Fruit fly (Drosophila melanogaster) whole organism, embryonic: ENCODE data around the gene Tmhs.

Experiments used
- Abd-B ChIP-seq: fragments of 200-800 bp; sonication (Bioruptor generic); optimal IDR thresholded peaks from 2 replicates; lab custom pipeline; 2018; ENCODE audit warnings: missing biosample characterization, mild to moderate bottlenecking, missing genetic modification characterization, moderate library complexity
- Ada2b ChIP-seq: fragments of 200-800 bp; sonication (Bioruptor generic); IDR thresholded peaks from 2 replicates; pipeline ENCODE4 v1.3.6; 2022; ENCODE audit warnings: missing biosample characterization, missing genetic modification characterization
- Aef1 ChIP-seq: fragments of 200-800 bp; sonication (Bioruptor generic); IDR thresholded peaks from 3 replicates; pipeline ENCODE4 v1.3.6; 2022; ENCODE audit warnings: missing biosample characterization, missing genetic modification characterization
- Atf-2 ChIP-seq: fragments of 200-800 bp; sonication (Bioruptor generic); optimal IDR thresholded peaks from 2 replicates; lab custom pipeline; 2016; ENCODE audit warnings: missing biosample characterization, missing genetic modification characterization
- Blimp-1 ChIP-seq: fragments of 200-800 bp; sonication (Bioruptor generic); optimal IDR thresholded peaks from 3 replicates; lab custom pipeline; 2018; ENCODE audit warnings: missing biosample characterization, missing genetic modification characterization, mild to moderate bottlenecking, moderate library complexity, missing genetic modification reagents
- CG1024 ChIP-seq: fragments of 200-800 bp; sonication (Bioruptor generic); IDR thresholded peaks from 2 replicates; pipeline ENCODE4 v1.3.6; 2022; ENCODE audit warnings: missing biosample characterization, missing genetic modification characterization
- CG10462 ChIP-seq: fragments of 200-800 bp; sonication (Bioruptor generic); optimal IDR thresholded peaks from 2 replicates; lab custom pipeline; 2016; ENCODE audit warnings: missing biosample characterization, missing genetic modification characterization
- CG10543 ChIP-seq: fragments of 200-800 bp; sonication (Bioruptor generic); optimal IDR thresholded peaks from 3 replicates; lab custom pipeline; 2017; ENCODE audit warnings: missing biosample characterization, mild to moderate bottlenecking, missing genetic modification characterization, moderate library complexity
- CG13894 ChIP-seq: fragments of 200-800 bp; sonication (Bioruptor generic); optimal IDR thresholded peaks from 3 replicates; lab custom pipeline; 2018; ENCODE audit warnings: missing biosample characterization, mild to moderate bottlenecking, missing genetic modification characterization, moderate library complexity
- CG14441 ChIP-seq: fragments of 200-800 bp; sonication (Bioruptor generic); IDR thresholded peaks from 2 replicates; pipeline ENCODE4 v1.3.6; 2022; ENCODE audit warnings: missing biosample characterization, missing genetic modification characterization
- CG15514 ChIP-seq: fragments of 200-800 bp; sonication (Bioruptor generic); optimal IDR thresholded peaks from 3 replicates; lab custom pipeline; 2017; ENCODE audit warnings: missing biosample characterization, missing genetic modification characterization, mild to moderate bottlenecking, moderate library complexity, missing genetic modification reagents
- CG15696 ChIP-seq: fragments of 200-800 bp; sonication (Bioruptor generic); optimal IDR thresholded peaks from 2 replicates; lab custom pipeline; 2019; ENCODE audit warnings: missing biosample characterization, mild to moderate bottlenecking, missing genetic modification characterization, moderate library complexity
- CG1647 ChIP-seq: fragments of 200-800 bp; sonication (Bioruptor generic); optimal IDR thresholded peaks from 3 replicates; lab custom pipeline; 2016; ENCODE audit warnings: missing biosample characterization, missing genetic modification characterization
- CG17802 ChIP-seq: fragments of 200-800 bp; sonication (Bioruptor generic); optimal IDR thresholded peaks from 2 replicates; lab custom pipeline; 2018; ENCODE audit warnings: missing biosample characterization, mild to moderate bottlenecking, missing genetic modification characterization, moderate library complexity
- CG18262 ChIP-seq: fragments of 200-800 bp; optimal IDR thresholded peaks from 3 replicates; lab custom pipeline; 2019; ENCODE audit warnings: missing biosample characterization, mild to moderate bottlenecking, missing genetic modification characterization, moderate library complexity
- CG31441 ChIP-seq: fragments of 200-800 bp; sonication (Bioruptor generic); IDR thresholded peaks from 2 replicates; pipeline ENCODE4 v1.3.6; 2022; ENCODE audit warnings: missing biosample characterization, missing genetic modification characterization
- CG3281 ChIP-seq: fragments of 200-800 bp; sonication (Bioruptor generic); optimal IDR thresholded peaks from 3 replicates; lab custom pipeline; 2017; ENCODE audit warnings: missing biosample characterization, mild to moderate bottlenecking, missing genetic modification characterization
- CG4424 ChIP-seq: fragments of 200-800 bp; sonication (Bioruptor generic); optimal IDR thresholded peaks from 3 replicates; lab custom pipeline; 2016; ENCODE audit warnings: missing biosample characterization, missing genetic modification characterization
- CG4707 ChIP-seq: fragments of 200-800 bp; sonication (Bioruptor generic); optimal IDR thresholded peaks from 2 replicates; lab custom pipeline; 2018; ENCODE audit warnings: missing biosample characterization, mild to moderate bottlenecking, missing genetic modification characterization, moderate library complexity
- CG5180 ChIP-seq: fragments of 200-800 bp; sonication (Bioruptor generic); optimal IDR thresholded peaks from 3 replicates; lab custom pipeline; 2017; ENCODE audit warnings: missing biosample characterization, missing genetic modification characterization, mild to moderate bottlenecking, moderate library complexity, missing genetic modification reagents
- CG6654 ChIP-seq: fragments of 200-800 bp; sonication (Bioruptor generic); optimal IDR thresholded peaks from 2 replicates; lab custom pipeline; 2017; ENCODE audit warnings: missing biosample characterization, mild to moderate bottlenecking, missing genetic modification characterization
- CG6689 ChIP-seq: fragments of 200-800 bp; sonication (Bioruptor generic); IDR thresholded peaks from 2 replicates; pipeline ENCODE4 v1.3.6; 2022; ENCODE audit warnings: missing biosample characterization, missing genetic modification characterization
- CG9797 ChIP-seq: fragments of 200-800 bp; sonication (Bioruptor generic); optimal IDR thresholded peaks from 3 replicates; lab custom pipeline; 2018; ENCODE audit warnings: missing biosample characterization, mild to moderate bottlenecking, missing genetic modification characterization
- CG9817 ChIP-seq: fragments of 200-800 bp; sonication (Bioruptor generic); optimal IDR thresholded peaks from 2 replicates; lab custom pipeline; 2018; ENCODE audit warnings: missing biosample characterization, mild to moderate bottlenecking, missing genetic modification characterization, moderate library complexity
- D ChIP-seq, 2 experiments: fragments of 200-800 bp in 1 of 2; fragments of >200 bp in 1 of 2; sonication (Bioruptor generic) in 1 of 2; optimal IDR thresholded peaks; 2 replicates in 1 of 2; 3 replicates in 1 of 2; lab custom pipeline; 2017; ENCODE audit warnings: mild to moderate bottlenecking in 1 of 2, missing biosample characterization in 1 of 2, missing genetic modification characterization in 1 of 2, missing genetic modification reagents in 1 of 2
- Dip2 ChIP-seq: fragments of 200-800 bp; sonication (Bioruptor generic); IDR thresholded peaks from 2 replicates; pipeline ENCODE4 v1.3.6; 2022; ENCODE audit warnings: missing biosample characterization, missing genetic modification characterization
- Mrtf ChIP-seq: fragments of 200-800 bp; sonication (Bioruptor generic); IDR thresholded peaks from 3 replicates; pipeline ENCODE4 v1.3.6; 2022; ENCODE audit warnings: missing biosample characterization, missing genetic modification characterization
- Myb ChIP-seq: fragments of 200-800 bp; sonication (Bioruptor generic); optimal IDR thresholded peaks from 2 replicates; lab custom pipeline; 2016; ENCODE audit warnings: missing biosample characterization, missing genetic modification characterization
- NC2α ChIP-seq: fragments of 200-800 bp; sonication (Bioruptor generic); optimal IDR thresholded peaks from 2 replicates; lab custom pipeline; 2016; ENCODE audit warnings: missing biosample characterization, missing genetic modification characterization
- Nf-YC ChIP-seq: fragments of 200-800 bp; optimal IDR thresholded peaks from 3 replicates; lab custom pipeline; 2019; ENCODE audit warnings: missing biosample characterization, mild to moderate bottlenecking, missing genetic modification characterization, moderate library complexity
- Optix ChIP-seq: fragments of 200-800 bp; sonication (Bioruptor generic); IDR thresholded peaks from 3 replicates; pipeline ENCODE4 v1.3.6; 2022; ENCODE audit warnings: missing biosample characterization, missing genetic modification characterization
- Poxn ChIP-seq: fragments of 200-800 bp; sonication (Bioruptor generic); IDR thresholded peaks from 2 replicates; pipeline ENCODE4 v1.3.6; 2022; ENCODE audit warnings: missing biosample characterization, missing genetic modification characterization
- Sry-β ChIP-seq: fragments of 200-800 bp; sonication (Bioruptor generic); optimal IDR thresholded peaks from 2 replicates; lab custom pipeline; 2018; ENCODE audit warnings: missing biosample characterization, mild to moderate bottlenecking, missing genetic modification characterization, moderate library complexity
- Taf1 ChIP-seq: fragments of 200-800 bp; sonication (Bioruptor generic); IDR thresholded peaks from 2 replicates; pipeline ENCODE4 v1.3.6; 2022; ENCODE audit warnings: missing biosample characterization, missing genetic modification characterization
- crc ChIP-seq: fragments of 200-800 bp; sonication (Bioruptor generic); optimal IDR thresholded peaks from 2 replicates; lab custom pipeline; 2016; ENCODE audit warnings: missing biosample characterization, missing genetic modification characterization
- dm ChIP-seq: fragments of 200-800 bp; sonication (Bioruptor generic); optimal IDR thresholded peaks from 3 replicates; lab custom pipeline; 2016; ENCODE audit warnings: missing biosample characterization, missing genetic modification characterization
- dmrt99B ChIP-seq: fragments of 200-800 bp; sonication (Bioruptor generic); optimal IDR thresholded peaks from 2 replicates; lab custom pipeline; 2018; ENCODE audit warnings: missing biosample characterization, mild to moderate bottlenecking, missing genetic modification characterization, moderate library complexity
- esg ChIP-seq: fragments of 200-800 bp; sonication (Bioruptor generic); conservative IDR thresholded peaks from 2 replicates; pipeline ENCODE4 v1.3.6; 2022; ENCODE audit warnings: missing biosample characterization, missing genetic modification characterization
- grau ChIP-seq: fragments of 200-800 bp; optimal IDR thresholded peaks from 3 replicates; lab custom pipeline; 2019; ENCODE audit warnings: missing biosample characterization, mild to moderate bottlenecking, missing genetic modification characterization, moderate library complexity
- lbe ChIP-seq: fragments of 200-800 bp; sonication (Bioruptor generic); optimal IDR thresholded peaks from 2 replicates; lab custom pipeline; 2016; ENCODE audit warnings: missing biosample characterization, mild to moderate bottlenecking, missing genetic modification characterization
- oc ChIP-seq: fragments of 200-800 bp; sonication (Bioruptor generic); optimal IDR thresholded peaks from 2 replicates; lab custom pipeline; 2018; ENCODE audit warnings: missing biosample characterization, mild to moderate bottlenecking, missing genetic modification characterization, moderate library complexity
- onecut ChIP-seq: fragments of 200-800 bp; sonication (Bioruptor generic); IDR thresholded peaks from 2 replicates; pipeline ENCODE4 v1.3.6; 2022; ENCODE audit warnings: missing biosample characterization, missing genetic modification characterization
- pzg ChIP-seq: fragments of 200-800 bp; sonication (Bioruptor generic); optimal IDR thresholded peaks from 3 replicates; lab custom pipeline; 2018; ENCODE audit warnings: missing biosample characterization, mild to moderate bottlenecking, missing genetic modification characterization, moderate library complexity
- sens ChIP-seq: fragments of 200-800 bp; sonication (Bioruptor generic); peaks from one replicate; lab custom pipeline; 2016; ENCODE audit warnings: missing biosample characterization, missing genetic modification characterization
- sr ChIP-seq: fragments of 200-800 bp; sonication (Bioruptor generic); IDR thresholded peaks from 3 replicates; pipeline ENCODE4 v1.3.6; 2022; ENCODE audit warnings: missing biosample characterization, missing genetic modification characterization
- ssp ChIP-seq: fragments of 200-800 bp; sonication (Bioruptor generic); IDR thresholded peaks from 2 replicates; pipeline ENCODE4 v1.3.6; 2022; ENCODE audit warnings: missing biosample characterization, missing genetic modification characterization
- twi ChIP-seq: fragments of 200-800 bp; optimal IDR thresholded peaks from 2 replicates; lab custom pipeline; 2019; ENCODE audit warnings: missing biosample characterization, mild to moderate bottlenecking, missing genetic modification characterization, moderate library complexity
- yki ChIP-seq: fragments of >200 bp; optimal IDR thresholded peaks from 3 replicates; lab custom pipeline; 2018
- z ChIP-seq: fragments of 200-800 bp; sonication (Bioruptor generic); IDR thresholded peaks from 3 replicates; pipeline ENCODE4 v1.3.6; 2022; ENCODE audit warnings: missing biosample characterization, missing genetic modification characterization
- zen ChIP-seq: fragments of 200-800 bp; sonication (Bioruptor generic); optimal IDR thresholded peaks from 3 replicates; lab custom pipeline; 2018; ENCODE audit warnings: missing biosample characterization, mild to moderate bottlenecking, missing genetic modification characterization, moderate library complexity

Gene Tmhs

dm6 chr3L:1865121-1865727 lies 20.2 kb upstream of the Tmhs start, which contains the start of the genes HBS1 and CG12025 (continued):
- TF ChIP-seq lbe (GFP tag; lab: Kevin White, UChicago) (no peak), CG10462 (GFP tag; lab: Kevin White, UChicago) (no peak), Aef1 (GFP tag; lab: Robert Waterston, UW) (peak; percentile 57), CG9817 (tag; lab: Kevin White, UChicago) (peak; percentile 63), CG14441 (GFP tag; lab: Robert Waterston, UW) (peak; percentile 69), yki (no peak), crc (no peak), NC2α (GFP tag; lab: Kevin White, UChicago) (no peak), CG13894 (peak; percentile 59), Myb (peak; percentile 46), dm (GFP tag; lab: Kevin White, UChicago) (peak; percentile 60), zen (tag; lab: Kevin White, UChicago) (peak; percentile 39), Taf1 (GFP tag; lab: Robert Waterston, UW) (0 out of 2 replicates have a peak, but pooled peaks have one; percentile 23), CG4424 (peak; percentile 42), onecut (GFP tag; lab: Robert Waterston, UW) (peak; percentile 5; the same call in 1 of the 2 replicates), CG6654 (GFP tag; lab: Kevin White, UChicago) (no peak), CG17802 (peak; percentile 99), ssp (GFP tag; lab: Robert Waterston, UW) (peak; percentile 96), oc (no peak), Dip2 (GFP tag; lab: Robert Waterston, UW) (no peak), CG10543 (GFP tag; lab: Kevin White, UChicago) (peak; percentile 6), CG3281 (GFP tag; lab: Kevin White, UChicago) (peak; percentile 21), twi (tag; lab: Kevin White, UChicago) (peak; percentile 45), CG4707 (GFP tag; lab: Kevin White, UChicago) (no peak), Atf-2 (GFP tag; lab: Kevin White, UChicago) (peak; percentile 31), Mrtf (GFP tag; lab: Robert Waterston, UW) (0 out of 3 replicates have a peak, but pooled peaks have one; percentile 44), Poxn (GFP tag; lab: Robert Waterston, UW) (0 out of 2 replicates have a peak, but pooled peaks have one; percentile 8), CG9797 (GFP tag; lab: Kevin White, UChicago) (peak; percentile 96), CG5180 (GFP tag; lab: Kevin White, UChicago) (no peak), sr (no peak), grau (tag; lab: Kevin White, UChicago) (peak; percentile 65), Ada2b (GFP tag; lab: Robert Waterston, UW) (0 out of 2 replicates have a peak, but pooled peaks have one; percentile 41), Blimp-1 (GFP tag; lab: Kevin White, UChicago) (no peak), CG6689 (GFP tag; lab: Robert Waterston, UW) (peak; percentile 71), pzg (GFP tag; lab: Kevin White, UChicago) (peak; percentile 87), CG15514 (GFP tag; lab: Kevin White, UChicago) (peak; percentile 80), sens (peak; percentile 94), CG31441 (GFP tag; lab: Robert Waterston, UW) (peak; percentile 60), dmrt99B (peak; percentile 45), CG15696 (tag; lab: Kevin White, UChicago) (peak; percentile 76), Nf-YC (tag; lab: Kevin White, UChicago) (peak; percentile 52), CG1647 (GFP tag; lab: Kevin White, UChicago) (peak; percentile 41), CG1024 (GFP tag; lab: Robert Waterston, UW) (peak; percentile 10; the same call in 1 of the 2 replicates), Abd-B (peak; percentile 80), D (optimal IDR thresholded peaks at IDR 0.05; lab: Kevin White, UChicago) (no peak), D (GFP tag; optimal IDR thresholded peaks at IDR 0.05; lab: Kevin White, UChicago) (peak; percentile 9), Optix (GFP tag; lab: Robert Waterston, UW) (peak; percentile 37; the same call in 2 of the 3 replicates), z (no peak), Sry-β (no peak), esg (GFP tag; lab: Robert Waterston, UW) (peak; percentile 43; the same call in 1 of the 2 replicates), CG18262 (tag; lab: Kevin White, UChicago) (peak; percentile 45)
